Worm (Caenorhabditis elegans) whole organism, early embryonic: ENCODE results near the gene nhr-226.

Experiments used
- ama-1 ChIP-seq: fragments of 150-350 bp; optimal IDR thresholded peaks from 2 replicates; lab custom pipeline; 2014
- ceh-36 ChIP-seq: sonication (generic microtip); optimal IDR thresholded peaks from 2 replicates; lab custom pipeline; 2016; ENCODE audit warnings: missing genetic modification characterization, inconsistent platforms, missing compliant biosample characterization
- ets-7 ChIP-seq: sonication (generic microtip); optimal IDR thresholded peaks from 2 replicates; lab custom pipeline; 2016; ENCODE audit warnings: missing genotype, missing genetic modification characterization, missing compliant biosample characterization
- hmbx-1 ChIP-seq: sonication (generic microtip); optimal IDR thresholded peaks from 2 replicates; lab custom pipeline; 2016; ENCODE audit warnings: mild to moderate bottlenecking, missing genetic modification characterization, missing compliant biosample characterization

ce11 chrV:2285107-2285506 lies 9.6 kb upstream of the nhr-226 start, which contains the start of gene nhr-227:
- TF ChIP-seq ama-1 (lab: Kevin White, UChicago) (no peak), ets-7 (tag; lab: Kevin White, UChicago) (no peak), ceh-36 (no peak), hmbx-1 (tag; lab: Kevin White, UChicago) (no peak)
